Worm (Caenorhabditis elegans): Measurements from ENCODE around the gene R10D12.10.

DNA sequence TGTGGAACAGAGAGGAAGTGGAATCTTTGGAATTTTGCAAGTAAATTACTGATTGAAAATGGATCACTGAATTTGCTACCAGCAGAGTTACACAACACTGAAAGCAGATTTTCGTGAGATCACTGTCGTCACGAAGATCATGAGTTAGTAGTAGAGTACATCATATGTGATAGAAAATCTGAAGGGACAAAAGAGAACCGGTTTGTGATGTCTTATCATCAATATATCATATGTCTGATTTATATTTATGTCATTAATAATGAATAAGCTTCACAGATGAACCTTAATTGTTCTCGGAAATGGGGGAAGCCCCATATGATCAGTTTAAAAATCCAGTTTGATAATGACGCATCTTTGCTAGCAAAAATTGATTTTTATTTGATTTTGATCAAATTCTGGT is 22.1 kb downstream of the R10D12.10 start:
- TF ChIP-seq tab-1 (GFP tag; IDR thresholded peaks at IDR 0.05) (no peak), ztf-23 (GFP tag; IDR thresholded peaks at IDR 0.05) (no peak), klf-2 (GFP tag; conservative IDR thresholded peaks at IDR 0.05) (no peak), cog-1 (tag; optimal IDR thresholded peaks at IDR 0.05) (no peak), flt-1 (GFP tag; IDR thresholded peaks at IDR 0.05) (no peak), ref-1 (GFP tag; conservative IDR thresholded peaks at IDR 0.05) (no peak), T22C8.4 (GFP tag; IDR thresholded peaks at IDR 0.05) (no peak), med-1 (GFP tag; optimal IDR thresholded peaks at IDR 0.05; ENCODE audit: insufficient read depth) (no peak), ztf-29 (GFP tag; IDR thresholded peaks at IDR 0.05) (no peak)

Data from whole organism, midembryonic.